Fruit fly (Drosophila melanogaster): ENCODE results near the gene CG6428.

Gene CG6428

DNA sequence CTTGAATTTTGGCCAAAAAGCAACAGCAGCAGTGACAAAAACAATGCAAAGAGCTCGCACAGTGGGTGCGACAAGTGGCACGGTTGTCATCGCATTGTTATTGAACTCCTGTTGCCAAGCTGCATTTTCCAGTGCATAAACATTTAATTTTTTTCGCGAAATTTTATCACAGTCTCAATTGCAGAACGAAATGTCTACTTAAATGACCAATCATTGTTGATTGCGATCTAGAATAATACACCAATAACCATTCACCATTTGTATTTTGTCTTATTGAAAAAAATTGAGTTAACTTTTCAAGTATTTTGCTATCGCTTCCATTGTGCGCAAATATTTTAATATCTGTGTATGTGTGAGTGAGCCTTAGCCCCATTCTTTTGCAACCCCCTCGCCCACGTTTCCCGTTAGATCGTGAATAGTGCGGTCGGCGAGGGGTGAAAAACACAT lies 18.2 kb downstream of the CG6428 start (continued):
- TF ChIP-seq Ets21C (GFP tag; optimal IDR thresholded peaks at IDR 0.05) (no peak), lz (GFP tag; optimal IDR thresholded peaks at IDR 0.05) (no peak), Blimp-1 (GFP tag; optimal IDR thresholded peaks at IDR 0.05) (no peak), Eip78C (GFP tag) (peak; percentile 84), CG8632 (GFP tag; optimal IDR thresholded peaks at IDR 0.05) (no peak), CG1621 (tag; optimal IDR thresholded peaks at IDR 0.05) (no peak), CG6808 (GFP tag; optimal IDR thresholded peaks at IDR 0.05) (no peak), CG6854 (GFP tag; optimal IDR thresholded peaks at IDR 0.05) (no peak), Met (GFP tag; optimal IDR thresholded peaks at IDR 0.05) (no peak), Hr39 (GFP tag; optimal IDR thresholded peaks at IDR 0.05) (no peak), Sox14 (GFP tag; optimal IDR thresholded peaks at IDR 0.05) (peak; percentile 0), CG15336 (GFP tag; IDR thresholded peaks at IDR 0.05) (peak; percentile 52), fkh (GFP tag; optimal IDR thresholded peaks at IDR 0.05) (no peak), CG32006 (GFP tag; optimal IDR thresholded peaks at IDR 0.05) (no peak), CG31627 (GFP tag; optimal IDR thresholded peaks at IDR 0.05) (peak; percentile 30), ss (GFP tag; optimal IDR thresholded peaks at IDR 0.05) (no peak), CG7368 (GFP tag; optimal IDR thresholded peaks at IDR 0.05) (no peak), Ets96B (tag; optimal IDR thresholded peaks at IDR 0.05) (no peak), Sox15 (GFP tag; optimal IDR thresholded peaks at IDR 0.05) (no peak), acj6 (GFP tag; optimal IDR thresholded peaks at IDR 0.05) (no peak), Smox (GFP tag; optimal IDR thresholded peaks at IDR 0.05) (no peak), spab (GFP tag; optimal IDR thresholded peaks at IDR 0.05) (no peak), Sox102F (GFP tag; optimal IDR thresholded peaks at IDR 0.05) (no peak), Hr38 (GFP tag; optimal IDR thresholded peaks at IDR 0.05) (no peak), CG9139 (GFP tag; optimal IDR thresholded peaks at IDR 0.05) (no peak), dsx (GFP tag; optimal IDR thresholded peaks at IDR 0.05; ENCODE audit: poor library complexity, severe bottlenecking) (no peak), svp (GFP tag) (no peak), achi (GFP tag; optimal IDR thresholded peaks at IDR 0.05) (no peak), Gug (GFP tag; IDR thresholded peaks at IDR 0.05) (no peak; the same call in 1 of the 2 replicates), Lpt (GFP tag; optimal IDR thresholded peaks at IDR 0.05) (no peak), fd59A (GFP tag; optimal IDR thresholded peaks at IDR 0.05) (no peak), vri (GFP tag; optimal IDR thresholded peaks at IDR 0.05) (no peak), CG6276 (GFP tag; optimal IDR thresholded peaks at IDR 0.05) (no peak)

DNA sequence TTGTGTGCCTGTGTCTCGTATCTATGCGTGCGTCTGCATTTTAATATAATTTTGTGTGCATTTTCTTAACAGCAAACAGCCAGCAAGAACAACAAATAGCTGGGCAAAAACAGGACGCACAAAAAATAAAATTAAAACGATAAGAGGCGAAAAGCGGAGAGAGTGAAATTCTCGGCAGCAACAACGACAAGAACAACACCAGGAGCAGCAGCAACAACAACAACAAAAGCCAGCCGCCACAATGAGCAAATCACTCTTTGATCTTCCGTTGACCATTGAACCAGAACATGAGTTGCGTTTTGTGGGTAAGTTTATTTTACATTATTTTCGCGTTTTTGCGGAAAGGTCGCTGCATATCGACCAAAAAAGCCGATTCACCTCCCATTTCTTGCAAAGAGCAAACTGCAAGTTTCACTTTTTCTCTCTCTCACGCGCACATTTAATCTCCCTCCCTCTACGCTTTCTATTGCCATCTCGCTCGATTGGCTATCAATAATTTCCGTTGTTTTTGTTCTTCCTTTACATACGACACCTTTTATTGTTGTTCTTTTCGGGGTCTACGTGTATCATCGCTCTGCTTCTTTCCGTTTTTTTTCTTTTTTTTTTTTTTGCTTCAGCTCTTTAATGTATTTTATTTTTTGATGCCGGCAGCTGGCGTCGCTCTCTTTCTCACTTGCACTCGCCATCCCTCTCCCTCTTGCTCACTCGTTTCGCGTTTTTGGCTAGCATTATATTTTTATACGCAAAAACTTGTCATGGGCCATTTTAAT lies 18.9 kb downstream of the CG6428 start:
- TF ChIP-seq eg (GFP tag; IDR thresholded peaks at IDR 0.05) = peak; percentile 39; the same call in 2 of the 3 replicates
- peak; percentile 8 for TF ChIP-seq CG8632 (GFP tag; optimal IDR thresholded peaks at IDR 0.05)
- TF ChIP-seq ss (GFP tag; optimal IDR thresholded peaks at IDR 0.05) = peak in 1 of 2 experiments; percentile 47
- peak; percentile 16 for TF ChIP-seq vri (GFP tag; optimal IDR thresholded peaks at IDR 0.05)
- peak; percentile 56; the same call in 2 of the 3 replicates for TF ChIP-seq CG6163 (GFP tag; IDR thresholded peaks at IDR 0.05)
- no peak for TF ChIP-seq Hr39 (GFP tag; optimal IDR thresholded peaks at IDR 0.05)
- TF ChIP-seq svp (GFP tag) = peak; percentile 87
- TF ChIP-seq Blimp-1 (GFP tag; optimal IDR thresholded peaks at IDR 0.05) = peak; percentile 47
- no peak for TF ChIP-seq net (GFP tag; optimal IDR thresholded peaks at IDR 0.05)

DNA sequence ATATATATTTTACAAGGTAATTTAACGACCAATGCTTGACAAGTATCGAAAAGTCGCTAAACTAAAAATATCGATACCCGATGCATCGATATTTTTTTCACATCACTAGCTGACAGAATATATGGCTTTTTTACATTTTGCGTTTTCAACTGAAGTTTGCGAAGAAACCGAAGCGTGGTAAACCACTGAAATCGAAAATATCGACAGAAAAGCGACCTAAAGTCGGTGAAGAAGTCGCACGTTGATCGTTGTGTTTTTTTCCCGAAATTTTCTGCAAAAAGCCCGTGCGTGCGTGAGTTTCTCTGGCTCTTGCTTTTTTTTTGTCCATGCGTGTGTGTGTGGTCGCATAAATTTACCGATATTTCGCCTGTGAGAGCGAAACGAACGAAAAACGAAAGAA lies 19.6 kb downstream of the CG6428 start, which contains the start of gene Vap33:
TSS of gene Vap33 (plus strand) at position 87 of the 400 bp plus-strand sequence.
- TF ChIP-seq ss (GFP tag; optimal IDR thresholded peaks at IDR 0.05) (peak; percentile 39 to 48), Hr39 (GFP tag; optimal IDR thresholded peaks at IDR 0.05) (no peak), Eip78C (GFP tag) (peak; percentile 44), Sox102F (GFP tag; optimal IDR thresholded peaks at IDR 0.05) (no peak), CG9139 (GFP tag; optimal IDR thresholded peaks at IDR 0.05) (no peak), Met (GFP tag; optimal IDR thresholded peaks at IDR 0.05) (no peak), CG11902 (GFP tag; optimal IDR thresholded peaks at IDR 0.05) (no peak), esn (GFP tag; optimal IDR thresholded peaks at IDR 0.05) (no peak), CG8632 (GFP tag; optimal IDR thresholded peaks at IDR 0.05) (no peak), fd59A (GFP tag; optimal IDR thresholded peaks at IDR 0.05) (no peak), Eip75B (GFP tag; optimal IDR thresholded peaks at IDR 0.05) (no peak), CG8319 (GFP tag; optimal IDR thresholded peaks at IDR 0.05) (no peak), CG3919 (GFP tag; optimal IDR thresholded peaks at IDR 0.05) (no peak), CG6163 (GFP tag; IDR thresholded peaks at IDR 0.05) (peak; percentile 57; the same call in 2 of the 3 replicates), Sox14 (GFP tag; optimal IDR thresholded peaks at IDR 0.05) (no peak), Lpt (GFP tag; optimal IDR thresholded peaks at IDR 0.05) (no peak), OdsH (GFP tag; optimal IDR thresholded peaks at IDR 0.05) (no peak), CG11762 (GFP tag; optimal IDR thresholded peaks at IDR 0.05; ENCODE audit: insufficient read depth) (no peak), CG34406 (GFP tag; optimal IDR thresholded peaks at IDR 0.05) (no peak), dsx (GFP tag; optimal IDR thresholded peaks at IDR 0.05; ENCODE audit: poor library complexity, severe bottlenecking) (no peak), Sox15 (GFP tag; optimal IDR thresholded peaks at IDR 0.05) (no peak), CG31627 (GFP tag; optimal IDR thresholded peaks at IDR 0.05) (no peak), cyc (GFP tag; optimal IDR thresholded peaks at IDR 0.05) (no peak), CG1621 (tag; optimal IDR thresholded peaks at IDR 0.05) (no peak)
